Fruit fly (Drosophila melanogaster): ENCODE results near the gene Mcm2.

The Mcm2 gene

DNA sequence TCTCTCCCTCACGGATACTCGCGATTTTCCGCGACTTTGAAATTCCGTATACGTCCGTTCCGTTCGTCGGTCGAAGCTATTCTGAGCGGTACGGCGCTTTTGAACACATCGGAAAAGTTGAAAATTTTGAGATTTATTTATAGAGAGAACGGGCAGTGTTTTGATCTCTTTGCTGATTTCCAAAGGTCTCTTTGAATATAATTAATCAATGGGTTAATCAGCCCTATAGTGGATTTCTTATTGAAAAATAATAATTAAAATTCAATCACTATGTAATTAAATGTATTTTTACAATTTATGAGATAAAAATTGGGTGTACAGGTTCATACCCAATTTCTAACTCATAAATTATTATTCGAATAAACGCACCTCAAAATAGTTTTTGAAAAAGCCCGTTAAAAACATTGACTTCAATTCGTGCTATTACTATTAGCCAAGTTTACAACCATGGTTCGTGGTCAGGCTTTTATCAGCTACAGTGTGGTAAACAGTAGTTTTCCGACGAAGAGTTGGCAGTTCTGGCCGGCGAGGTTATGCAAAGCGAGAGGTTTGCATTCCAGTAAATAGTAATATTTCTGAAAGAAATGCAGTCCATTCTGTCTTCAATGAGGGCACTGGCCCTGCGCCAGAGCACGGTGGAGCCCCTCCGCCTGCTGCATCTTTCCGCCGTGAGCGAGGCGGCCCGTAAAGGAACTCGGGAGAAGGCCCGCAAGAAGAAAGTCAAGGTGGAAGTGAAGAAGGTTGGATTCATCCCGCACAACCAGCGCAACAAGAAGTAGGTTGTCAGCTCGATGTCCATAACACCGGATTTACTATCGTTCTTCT, 36.4 kb downstream of the Mcm2 start, which contains the start of the genes CG9626 and mRpL1 (continued):
- TF ChIP-seq luna (GFP tag; optimal IDR thresholded peaks at IDR 0.05) (no peak), ro (GFP tag; IDR thresholded peaks at IDR 0.05) (no peak), vnd (GFP tag; IDR thresholded peaks at IDR 0.05; ENCODE audit: partially characterized antibody) (no peak), ken (GFP tag; IDR thresholded peaks at IDR 0.05) (peak; percentile 41; the same call in 1 of the 3 replicates), unc-4 (GFP tag; IDR thresholded peaks at IDR 0.05; ENCODE audit: partially characterized antibody) (no peak), CG11093 (GFP tag; IDR thresholded peaks at IDR 0.05) (no peak), wdn (GFP tag; IDR thresholded peaks at IDR 0.05) (no peak), TFAM (GFP tag; optimal IDR thresholded peaks at IDR 0.05) (no peak), CG6791 (GFP tag; IDR thresholded peaks at IDR 0.05; ENCODE audit: partially characterized antibody) (no peak), ci (GFP tag; IDR thresholded peaks at IDR 0.05) (peak; percentile 28; the same call in 1 of the 3 replicates), danr (GFP tag; IDR thresholded peaks at IDR 0.05) (no peak), CG15073 (GFP tag; optimal IDR thresholded peaks at IDR 0.05) (no peak), CG4730 (GFP tag; IDR thresholded peaks at IDR 0.05) (no peak), cad (GFP tag; optimal IDR thresholded peaks at IDR 0.05) (no peak), hb (GFP tag; IDR thresholded peaks at IDR 0.05; ENCODE audit: partially characterized antibody) (no peak), cas (GFP tag; IDR thresholded peaks at IDR 0.05) (no peak), Rx (GFP tag; IDR thresholded peaks at IDR 0.05) (no peak), crc (GFP tag; optimal IDR thresholded peaks at IDR 0.05) (no peak), CG9876 (GFP tag; optimal IDR thresholded peaks at IDR 0.05) (no peak), CG5953 (GFP tag; IDR thresholded peaks at IDR 0.05) (no peak), sqz (GFP tag; optimal IDR thresholded peaks at IDR 0.05) (no peak), dysf (GFP tag; IDR thresholded peaks at IDR 0.05) (no peak), eyg (GFP tag; optimal IDR thresholded peaks at IDR 0.05) (no peak), z (GFP tag; IDR thresholded peaks at IDR 0.05) (no peak), mam (GFP tag; optimal IDR thresholded peaks at IDR 0.05) (peak; percentile 34), sob (GFP tag; IDR thresholded peaks at IDR 0.05) (peak; percentile 55; the same call in 1 of the 2 replicates), HHEX (GFP tag; optimal IDR thresholded peaks at IDR 0.05) (no peak), otp (GFP tag; IDR thresholded peaks at IDR 0.05) (no peak), CG6765 (GFP tag; optimal IDR thresholded peaks at IDR 0.05) (no peak), CG12942 (GFP tag; optimal IDR thresholded peaks at IDR 0.05) (no peak), da (GFP tag; optimal IDR thresholded peaks at IDR 0.05) (no peak), phol (tag; optimal IDR thresholded peaks at IDR 0.05) (peak; percentile 47), CG16813 (GFP tag; IDR thresholded peaks at IDR 0.05; ENCODE audit: partially characterized antibody) (no peak; the same call in 2 of the 3 replicates), CG4617 (GFP tag; optimal IDR thresholded peaks at IDR 0.05; ENCODE audit: borderline replicate concordance) (peak; percentile 92), MBD-R2 (GFP tag; IDR thresholded peaks at IDR 0.05) (peak; percentile 91), CG15011 (GFP tag; optimal IDR thresholded peaks at IDR 0.05) (no peak), slp2 (GFP tag; optimal IDR thresholded peaks at IDR 0.05) (no peak), CG10209 (GFP tag; optimal IDR thresholded peaks at IDR 0.05) (no peak), gem (tag; optimal IDR thresholded peaks at IDR 0.05) (no peak), Ets65A (GFP tag) (peak; percentile 95), Adf1 (GFP tag; IDR thresholded peaks at IDR 0.05) (no peak), lola (GFP tag; optimal IDR thresholded peaks at IDR 0.05) (no peak), schlank (tag; optimal IDR thresholded peaks at IDR 0.05) (no peak), sens-2 (GFP tag; IDR thresholded peaks at IDR 0.05) (no peak), HLH4C (GFP tag; IDR thresholded peaks at IDR 0.05; ENCODE audit: partially characterized antibody) (peak; percentile 15; the same call in 1 of the 3 replicates), hkb (optimal IDR thresholded peaks at IDR 0.05) (no peak), hkb (GFP tag; IDR thresholded peaks at IDR 0.05) (no peak), zfh1 (GFP tag; IDR thresholded peaks at IDR 0.05) (no peak), h (optimal IDR thresholded peaks at IDR 0.05) (no peak), bowl (GFP tag; IDR thresholded peaks at IDR 0.05) (no peak), ato (GFP tag; IDR thresholded peaks at IDR 0.05; ENCODE audit: partially characterized antibody) (peak; percentile 70)

Measured in whole organism, embryonic.